Worm (Caenorhabditis elegans) whole organism, L1 larva: ENCODE measurements around the gene let-19.
A peak's percentile ranks its signal among the peaks of the same experiment; 100 is the strongest.

Source experiments
- C16A3.4 ChIP-seq: fragments of 150-350 bp; optimal IDR thresholded peaks from 2 replicates; lab custom pipeline; 2014; ENCODE audit warnings: missing biosample characterization, missing genetic modification characterization
- C34B4.2 ChIP-seq: sonication (generic microtip); optimal IDR thresholded peaks from 2 replicates; lab custom pipeline; 2017; ENCODE audit warnings: mild to moderate bottlenecking, missing genetic modification characterization, missing compliant biosample characterization
- aly-2 ChIP-seq: fragments of 150-350 bp; optimal IDR thresholded peaks from 2 replicates; lab custom pipeline; 2014; ENCODE audit warnings: missing biosample characterization, missing genetic modification characterization
- blmp-1 ChIP-seq: fragments of 150-350 bp; optimal IDR thresholded peaks from 2 replicates; lab custom pipeline; 2014; ENCODE audit warnings: missing biosample characterization, missing genetic modification characterization
- ceh-82 ChIP-seq, 3 experiments: fragments of 150-350 bp in 1 of 3; sonication (generic microtip) in 2 of 3; optimal IDR thresholded peaks; 2 replicates each; lab custom pipeline; 2014 to 2017; ENCODE audit warnings: missing biosample characterization in 3 of 3, missing genetic modification characterization in 3 of 3
- dpl-1 ChIP-seq, 3 experiments: fragments of 150-350 bp in 2 of 3; sonication (generic microtip) in 1 of 3; optimal IDR thresholded peaks; 2 replicates each; lab custom pipeline; 2014 to 2017; ENCODE audit warnings: missing biosample characterization in 3 of 3, missing genetic modification characterization in 3 of 3, missing genetic modification reagents in 3 of 3
- dsc-1 ChIP-seq: sonication (generic microtip); optimal IDR thresholded peaks from 2 replicates; lab custom pipeline; 2016; ENCODE audit warnings: mild to moderate bottlenecking, missing genetic modification characterization, missing compliant biosample characterization
- egl-13 ChIP-seq: sonication (generic microtip); optimal IDR thresholded peaks from 2 replicates; lab custom pipeline; 2016; ENCODE audit warnings: missing genotype, missing genetic modification reagents, missing genetic modification characterization, missing compliant biosample characterization
- egl-27 ChIP-seq, 2 experiments: fragments of 150-350 bp in 1 of 2; sonication (generic microtip); optimal IDR thresholded peaks; 3 replicates each; lab custom pipeline; 2017 to 2018; ENCODE audit warnings: missing biosample characterization in 2 of 2, missing genetic modification characterization in 2 of 2, missing genetic modification reagents in 2 of 2
- fkh-10 ChIP-seq: sonication (generic microtip); optimal IDR thresholded peaks from 2 replicates; lab custom pipeline; 2017; ENCODE audit warnings: missing biosample characterization, missing genetic modification reagents, missing genetic modification characterization
- fkh-8 ChIP-seq: sonication (generic microtip); optimal IDR thresholded peaks from 2 replicates; lab custom pipeline; 2016; ENCODE audit warnings: mild to moderate bottlenecking, missing genetic modification characterization, missing compliant biosample characterization
- fos-1 ChIP-seq: fragments of 150-350 bp; optimal IDR thresholded peaks from 2 replicates; lab custom pipeline; 2014; ENCODE audit warnings: missing biosample characterization, missing genetic modification characterization
- hlh-17 ChIP-seq: fragments of 200-800 bp; sonication (Bioruptor generic); optimal IDR thresholded peaks from 2 replicates; lab custom pipeline; 2018; ENCODE audit warnings: missing genetic modification characterization, mild to moderate bottlenecking, missing compliant biosample characterization, moderate library complexity, borderline replicate concordance
- irx-1 ChIP-seq: sonication (generic microtip); optimal IDR thresholded peaks from 2 replicates; lab custom pipeline; 2016; ENCODE audit warnings: missing genetic modification characterization, missing compliant biosample characterization
- jun-1 ChIP-seq: fragments of 150-350 bp; optimal IDR thresholded peaks from 2 replicates; lab custom pipeline; 2014; ENCODE audit warnings: missing biosample characterization, missing genetic modification reagents, missing genetic modification characterization
- lin-13 ChIP-seq: fragments of 150-350 bp; optimal IDR thresholded peaks from 2 replicates; lab custom pipeline; 2014; ENCODE audit warnings: missing biosample characterization, missing genetic modification reagents, missing genetic modification characterization
- lin-14 ChIP-seq: fragments of 200-800 bp; sonication (Bioruptor generic); optimal IDR thresholded peaks from 2 replicates; lab custom pipeline; 2018; ENCODE audit warnings: mild to moderate bottlenecking, missing genetic modification characterization, moderate library complexity, missing compliant biosample characterization
- lin-39 ChIP-seq: fragments of 150-350 bp; optimal IDR thresholded peaks from 2 replicates; lab custom pipeline; 2014; ENCODE audit warnings: missing biosample characterization, missing genetic modification reagents, missing genetic modification characterization
- lir-3 ChIP-seq: sonication (generic microtip); optimal IDR thresholded peaks from 2 replicates; lab custom pipeline; 2016; ENCODE audit warnings: mild to moderate bottlenecking, missing genetic modification characterization, moderate library complexity, missing compliant biosample characterization; ENCODE audit not compliant: poor library complexity
- lsy-2 ChIP-seq, 2 experiments: fragments of 150-350 bp; optimal IDR thresholded peaks; 2 replicates each; lab custom pipeline; 2014; ENCODE audit warnings: missing biosample characterization in 2 of 2, missing genetic modification characterization in 2 of 2
- mab-9 ChIP-seq: fragments of 200-800 bp; sonication (Bioruptor generic); IDR thresholded peaks from 2 replicates; pipeline ENCODE4 v1.3.6; 2022; ENCODE audit warnings: missing genetic modification reagents, missing genetic modification characterization, missing compliant biosample characterization
- mdl-1 ChIP-seq, 2 experiments: fragments of 150-350 bp; optimal IDR thresholded peaks; 2 replicates each; lab custom pipeline; 2014 to 2017; ENCODE audit warnings: missing biosample characterization in 2 of 2, missing genetic modification characterization in 2 of 2, inconsistent platforms in 1 of 2
- mep-1 ChIP-seq: fragments of 150-350 bp; optimal IDR thresholded peaks from 2 replicates; lab custom pipeline; 2014; ENCODE audit warnings: missing biosample characterization, missing genetic modification characterization
- nhr-11 ChIP-seq: fragments of 150-350 bp; optimal IDR thresholded peaks from 2 replicates; lab custom pipeline; 2014; ENCODE audit warnings: missing biosample characterization, missing genetic modification characterization
- nhr-12 ChIP-seq: sonication (generic microtip); optimal IDR thresholded peaks from 2 replicates; lab custom pipeline; 2017; ENCODE audit warnings: missing biosample characterization, missing genetic modification characterization
- nhr-20 ChIP-seq: sonication (generic microtip); optimal IDR thresholded peaks from 2 replicates; lab custom pipeline; 2016; ENCODE audit warnings: mild to moderate bottlenecking, missing genetic modification characterization, missing compliant biosample characterization
- nhr-237 ChIP-seq: fragments of 150-350 bp; optimal IDR thresholded peaks from 2 replicates; lab custom pipeline; 2014; ENCODE audit warnings: missing biosample characterization, missing genetic modification characterization
- nhr-28 ChIP-seq: fragments of 150-350 bp; optimal IDR thresholded peaks from 2 replicates; lab custom pipeline; 2014; ENCODE audit warnings: missing biosample characterization, missing genetic modification characterization
- nhr-71 ChIP-seq: sonication (generic microtip); optimal IDR thresholded peaks from 2 replicates; lab custom pipeline; 2016; ENCODE audit warnings: mild to moderate bottlenecking, missing genetic modification characterization, moderate library complexity, missing compliant biosample characterization
- nhr-77 ChIP-seq: fragments of 150-350 bp; optimal IDR thresholded peaks from 2 replicates; lab custom pipeline; 2014; ENCODE audit warnings: missing biosample characterization, missing genetic modification characterization
- nhr-90 ChIP-seq: sonication (generic microtip); optimal IDR thresholded peaks from 2 replicates; lab custom pipeline; 2016; ENCODE audit warnings: mild to moderate bottlenecking, missing genetic modification characterization, missing compliant biosample characterization; ENCODE audit not compliant: poor library complexity
- pag-3 ChIP-seq: sonication (generic microtip); optimal IDR thresholded peaks from 2 replicates; lab custom pipeline; 2017; ENCODE audit warnings: missing genetic modification characterization, mild to moderate bottlenecking, missing compliant biosample characterization, antibody characterized with exemption, borderline replicate concordance; ENCODE audit not compliant: insufficient read depth
- pax-3 ChIP-seq: fragments of 200-800 bp; sonication (Bioruptor generic); optimal IDR thresholded peaks from 2 replicates; lab custom pipeline; 2018; ENCODE audit warnings: mild to moderate bottlenecking, missing genetic modification characterization, moderate library complexity, missing compliant biosample characterization
- pqm-1 ChIP-seq: sonication (generic microtip); optimal IDR thresholded peaks from 3 replicates; lab custom pipeline; 2017; ENCODE audit warnings: missing biosample characterization, missing genetic modification characterization
- skn-1 ChIP-seq: fragments of 150-350 bp; optimal IDR thresholded peaks from 2 replicates; lab custom pipeline; 2014; ENCODE audit warnings: missing biosample characterization, missing genetic modification characterization
- snu-23 ChIP-seq: sonication (generic microtip); optimal IDR thresholded peaks from 2 replicates; lab custom pipeline; 2016; ENCODE audit warnings: missing genetic modification characterization, missing compliant biosample characterization
- sox-4 ChIP-seq: sonication (generic microtip); optimal IDR thresholded peaks from 2 replicates; lab custom pipeline; 2016; ENCODE audit warnings: missing genetic modification characterization, missing compliant biosample characterization
- sptf-1 ChIP-seq: fragments of 150-350 bp; optimal IDR thresholded peaks from 2 replicates; lab custom pipeline; 2014; ENCODE audit warnings: missing biosample characterization, missing genetic modification characterization
- sup-37 ChIP-seq: fragments of 200-800 bp; sonication (Bioruptor generic); optimal IDR thresholded peaks from 2 replicates; lab custom pipeline; 2018; ENCODE audit warnings: mild to moderate bottlenecking, missing genetic modification characterization, missing compliant biosample characterization
- swsn-7 ChIP-seq: sonication (generic microtip); optimal IDR thresholded peaks from 2 replicates; lab custom pipeline; 2016; ENCODE audit warnings: missing genetic modification characterization, missing compliant biosample characterization
- tlp-1 ChIP-seq: fragments of 150-350 bp; optimal IDR thresholded peaks from 2 replicates; lab custom pipeline; 2014; ENCODE audit warnings: missing biosample characterization, missing genetic modification characterization
- unc-130 ChIP-seq: fragments of 150-350 bp; optimal IDR thresholded peaks from 2 replicates; lab custom pipeline; 2017; ENCODE audit warnings: missing biosample characterization, missing genetic modification characterization, inconsistent platforms
- unc-30 ChIP-seq: sonication (generic microtip); optimal IDR thresholded peaks from 2 replicates; lab custom pipeline; 2017; ENCODE audit warnings: missing biosample characterization, missing genetic modification characterization
- unc-62 ChIP-seq: fragments of 150-350 bp; optimal IDR thresholded peaks from 2 replicates; lab custom pipeline; 2014; ENCODE audit warnings: missing biosample characterization, missing genetic modification reagents, missing genetic modification characterization
- unc-98 ChIP-seq: fragments of 200-800 bp; sonication (Bioruptor generic); IDR thresholded peaks from 2 replicates; pipeline ENCODE4 v1.3.6; 2022; ENCODE audit warnings: missing genetic modification characterization, missing compliant biosample characterization
- vab-15 ChIP-seq: sonication (generic microtip); optimal IDR thresholded peaks from 2 replicates; lab custom pipeline; 2017; ENCODE audit warnings: missing genotype, mild to moderate bottlenecking, missing genetic modification characterization, missing compliant biosample characterization
- zag-1 ChIP-seq: fragments of 150-350 bp; optimal IDR thresholded peaks from 2 replicates; lab custom pipeline; 2014; ENCODE audit warnings: missing biosample characterization, missing genetic modification characterization
- zip-4 ChIP-seq: fragments of 200-800 bp; sonication (Bioruptor generic); optimal IDR thresholded peaks from 2 replicates; lab custom pipeline; 2018; ENCODE audit warnings: mild to moderate bottlenecking, missing genetic modification characterization, moderate library complexity, missing compliant biosample characterization
- ztf-11 ChIP-seq, 2 experiments: sonication (generic microtip); optimal IDR thresholded peaks; 2 replicates each; lab custom pipeline; 2016 to 2017; ENCODE audit warnings: missing genetic modification characterization in 2 of 2, missing biosample characterization in 1 of 2, missing compliant biosample characterization in 1 of 2

let-19 gene

ce11 chrII:8785875-8786274 lies 15.1 kb downstream of the let-19 start:
- TF ChIP-seq lin-14 (GFP tag; lab: Kevin White, UChicago) (peak; percentile 65), tlp-1 (tag; lab: Kevin White, UChicago) (no peak), skn-1 (tag; lab: Kevin White, UChicago) (no peak), blmp-1 (tag; lab: Kevin White, UChicago) (no peak), ztf-11 (tag; optimal IDR thresholded peaks at IDR 0.05; lab: Kevin White, UChicago) (no peak), zag-1 (tag; lab: Kevin White, UChicago) (no peak), sptf-1 (no peak), vab-15 (tag; lab: Kevin White, UChicago) (no peak), mdl-1 (tag; optimal IDR thresholded peaks at IDR 0.05; lab: Kevin White, UChicago) (no peak), jun-1 (tag; lab: Kevin White, UChicago) (no peak), aly-2 (no peak), fkh-8 (peak; percentile 15), unc-130 (tag; lab: Kevin White, UChicago) (no peak), irx-1 (tag; lab: Kevin White, UChicago) (no peak), fkh-10 (no peak), nhr-71 (tag; lab: Kevin White, UChicago) (peak; percentile 10), pqm-1 (tag; lab: Kevin White, UChicago) (no peak), unc-30 (tag; lab: Kevin White, UChicago) (no peak), nhr-11 (tag; lab: Kevin White, UChicago) (no peak), snu-23 (GFP tag; lab: Kevin White, UChicago) (peak; percentile 3), swsn-7 (tag; lab: Kevin White, UChicago) (peak; percentile 19), sup-37 (GFP tag; lab: Kevin White, UChicago) (no peak), fos-1 (tag; lab: Kevin White, UChicago) (no peak), sox-4 (tag; lab: Kevin White, UChicago) (no peak), lsy-2 (tag; optimal IDR thresholded peaks at IDR 0.05; lab: Kevin White, UChicago) (peak in 1 of 2 experiments; percentile 13), egl-27 (tag; optimal IDR thresholded peaks at IDR 0.05; lab: Kevin White, UChicago) (no peak), lin-13 (GFP tag; lab: Kevin White, UChicago) (no peak), nhr-90 (tag; lab: Kevin White, UChicago) (no peak), ceh-82 (tag; optimal IDR thresholded peaks at IDR 0.05; lab: Kevin White, UChicago) (peak in 2 of 3 experiments; percentile 4 to 54), dsc-1 (tag; lab: Kevin White, UChicago) (peak; percentile 17), egl-13 (no peak)

ce11 chrII:8787376-8787775 lies 16.6 kb downstream of the let-19 start:
- TF ChIP-seq vab-15 (tag; lab: Kevin White, UChicago) (peak; percentile 87), unc-130 (tag; lab: Kevin White, UChicago) (peak; percentile 98), egl-13 (peak; percentile 93), mep-1 (peak; percentile 98), nhr-12 (tag; lab: Kevin White, UChicago) (no peak), nhr-28 (peak; percentile 43), snu-23 (GFP tag; lab: Kevin White, UChicago) (peak; percentile 99), mab-9 (peak; percentile 91), pag-3 (tag; lab: Kevin White, UChicago) (no peak), unc-98 (GFP tag; lab: Robert Waterston, UW) (no peak), nhr-77 (tag; lab: Kevin White, UChicago) (peak; percentile 83), unc-62 (GFP tag; lab: Kevin White, UChicago) (no peak), tlp-1 (tag; lab: Kevin White, UChicago) (no peak), C34B4.2 (tag; lab: Kevin White, UChicago) (no peak), zag-1 (tag; lab: Kevin White, UChicago) (peak; percentile 5), dpl-1 (GFP tag; optimal IDR thresholded peaks at IDR 0.05; lab: Kevin White, UChicago) (peak; percentile 77 to 83 (median 81)), C16A3.4 (peak; percentile 93), lin-39 (tag; lab: Kevin White, UChicago) (peak; percentile 87), hlh-17 (no peak), nhr-237 (tag; lab: Kevin White, UChicago) (peak; percentile 89), lsy-2 (tag; optimal IDR thresholded peaks at IDR 0.05; lab: Kevin White, UChicago) (peak; percentile 93 to 94), aly-2 (peak; percentile 74), fkh-10 (peak; percentile 75), nhr-20 (tag; lab: Kevin White, UChicago) (peak; percentile 99), zip-4 (GFP tag; lab: Kevin White, UChicago) (peak; percentile 84), nhr-71 (tag; lab: Kevin White, UChicago) (peak; percentile 99), pqm-1 (tag; lab: Kevin White, UChicago) (no peak), lin-13 (GFP tag; lab: Kevin White, UChicago) (peak; percentile 94), pax-3 (tag; lab: Kevin White, UChicago) (peak; percentile 93), lir-3 (tag; lab: Kevin White, UChicago) (peak; percentile 90), jun-1 (tag; lab: Kevin White, UChicago) (peak; percentile 96)
